Fruit fly (Drosophila melanogaster) Kc167 (cell line): ENCODE data around the gene ZAP3.

Source experiments
- Myc ChIP-seq: fragments of >200 bp; optimal IDR thresholded peaks from 2 replicates; lab custom pipeline; 2017; ENCODE audit warnings: missing external identifiers
- insv ChIP-seq: fragments of >200 bp; optimal IDR thresholded peaks from 3 replicates; lab custom pipeline; 2018; ENCODE audit warnings: missing external identifiers
- psq ChIP-seq: fragments of >200 bp; optimal IDR thresholded peaks from 2 replicates; lab custom pipeline; 2017; ENCODE audit warnings: missing external identifiers
- ttk ChIP-seq: sonication (Bioruptor generic); optimal IDR thresholded peaks from 2 replicates; lab custom pipeline; 2017; ENCODE audit warnings: missing external identifiers

DNA sequence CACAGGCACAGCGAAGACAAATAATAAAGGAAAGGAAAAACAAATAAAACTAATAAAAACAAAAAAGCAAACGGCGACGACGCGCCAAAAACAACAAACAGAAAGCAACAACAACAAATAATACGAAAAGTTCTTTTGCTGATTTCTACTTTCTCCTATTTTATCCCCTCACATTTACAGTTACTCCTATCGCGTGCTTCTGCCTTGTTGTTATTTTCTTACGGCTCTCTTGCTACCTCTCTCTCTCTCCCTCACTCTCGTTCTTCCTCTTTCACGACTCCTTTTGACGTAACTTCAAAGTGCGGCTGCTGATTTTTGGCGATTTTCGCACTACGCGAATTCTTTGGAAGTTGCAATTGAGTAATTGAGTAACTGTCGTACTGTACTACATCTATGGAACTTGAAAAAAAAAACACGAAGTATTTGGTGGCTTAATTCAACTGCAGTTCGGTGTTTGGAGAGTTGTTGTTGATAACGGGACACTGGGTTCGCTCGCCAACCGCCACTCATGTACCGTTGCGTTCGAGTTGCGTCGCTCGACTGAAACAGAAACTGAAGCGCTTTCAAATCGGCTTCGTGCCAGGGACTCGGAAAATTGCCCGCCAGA is 11.9 kb downstream of the ZAP3 start, which contains the start of gene CG15312:
- TF ChIP-seq ttk (lab: Kevin White, UChicago) = no peak
- no peak for TF ChIP-seq insv (lab: Kevin White, UChicago)
- TF ChIP-seq Myc (lab: Kevin White, UChicago) = no peak
- no peak for TF ChIP-seq psq
